Fruit fly (Drosophila melanogaster): ENCODE data around the gene lawc.

Gene lawc

dm6 chrX:8398177-8399018 lies 13.1 kb downstream of the lawc start, which contains the start of gene CG10555:
CG10555 (plus strand) TSS chrX:8398940.
- TF ChIP-seq ttk (optimal IDR thresholded peaks at IDR 0.05) (no peak), Myc (optimal IDR thresholded peaks at IDR 0.05) (no peak), insv (optimal IDR thresholded peaks at IDR 0.05) (no peak), psq (optimal IDR thresholded peaks at IDR 0.05) (no peak), h (optimal IDR thresholded peaks at IDR 0.05) (no peak), Sin3A (optimal IDR thresholded peaks at IDR 0.05) (no peak)

dm6 chrX:8396611-8397010 lies 14.8 kb downstream of the lawc start:
- TF ChIP-seq insv (optimal IDR thresholded peaks at IDR 0.05), result no peak
- no peak for TF ChIP-seq Sin3A (optimal IDR thresholded peaks at IDR 0.05)
- TF ChIP-seq psq (optimal IDR thresholded peaks at IDR 0.05), result no peak
- no peak for TF ChIP-seq h (optimal IDR thresholded peaks at IDR 0.05)
- TF ChIP-seq ttk (optimal IDR thresholded peaks at IDR 0.05), result no peak
- TF ChIP-seq Myc (optimal IDR thresholded peaks at IDR 0.05), result no peak

dm6 chrX:8385481-8385880 lies 26.0 kb downstream of the lawc start, which contains the start of gene CG1387:
CG1387 (plus strand) TSS chrX:8385781.
- TF ChIP-seq ttk (optimal IDR thresholded peaks at IDR 0.05), result no peak
- TF ChIP-seq insv (optimal IDR thresholded peaks at IDR 0.05), result no peak
- TF ChIP-seq Myc (optimal IDR thresholded peaks at IDR 0.05), result no peak
- no peak for TF ChIP-seq psq (optimal IDR thresholded peaks at IDR 0.05)
- no peak for TF ChIP-seq Sin3A (optimal IDR thresholded peaks at IDR 0.05)
- TF ChIP-seq h (optimal IDR thresholded peaks at IDR 0.05), result no peak

- TF ChIP-seq Sin3A (optimal IDR thresholded peaks at IDR 0.05) (no peak), insv (optimal IDR thresholded peaks at IDR 0.05) (no peak)
Measured at dm6 chrX:8371729-8372128, 39.7 kb downstream of the lawc start.

- TF ChIP-seq ttk (optimal IDR thresholded peaks at IDR 0.05) (no peak), Myc (optimal IDR thresholded peaks at IDR 0.05) (no peak), insv (optimal IDR thresholded peaks at IDR 0.05) (no peak), h (optimal IDR thresholded peaks at IDR 0.05) (no peak), Sin3A (optimal IDR thresholded peaks at IDR 0.05) (no peak), psq (optimal IDR thresholded peaks at IDR 0.05) (no peak)
Measured at dm6 chrX:8367069-8367468, 44.4 kb downstream of the lawc start, which contains the start of gene nAChRalpha3. nAChRalpha3 (minus strand) TSS chrX:8367169.

- no peak for TF ChIP-seq Myc (optimal IDR thresholded peaks at IDR 0.05)
- no peak for TF ChIP-seq Sin3A (optimal IDR thresholded peaks at IDR 0.05)
- no peak for TF ChIP-seq ttk (optimal IDR thresholded peaks at IDR 0.05)
- TF ChIP-seq insv (optimal IDR thresholded peaks at IDR 0.05), result no peak
- TF ChIP-seq psq (optimal IDR thresholded peaks at IDR 0.05), result no peak
- TF ChIP-seq h (optimal IDR thresholded peaks at IDR 0.05), result no peak
Measured at dm6 chrX:8366329-8366728, 45.1 kb downstream of the lawc start.
